Worm (Caenorhabditis elegans): ENCODE results near the gene F22H10.3.

Gene F22H10.3

DNA sequence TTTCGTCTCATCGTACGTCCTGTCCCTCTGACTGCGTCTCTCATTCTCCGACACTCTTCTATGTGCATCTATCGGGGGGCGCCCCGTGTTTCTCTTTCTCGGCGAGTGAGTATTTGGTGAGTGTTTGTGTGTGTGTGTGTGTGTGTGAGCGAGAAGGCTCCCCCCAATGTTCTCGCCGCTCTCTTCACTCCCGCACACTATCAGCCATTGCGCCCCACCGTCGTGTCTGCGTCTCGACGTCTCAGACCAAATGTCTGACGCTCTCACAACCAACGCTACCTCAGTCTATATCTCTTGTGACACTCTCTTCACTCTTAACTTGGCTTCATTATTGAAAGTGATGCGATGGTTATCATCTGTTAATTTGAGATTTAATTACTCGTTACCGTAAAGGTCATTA is 49.4 kb upstream of the F22H10.3 start (continued):
- no peak for TF ChIP-seq mxl-1 (tag; optimal IDR thresholded peaks at IDR 0.05)
- no peak for TF ChIP-seq zim-3 (tag; optimal IDR thresholded peaks at IDR 0.05)
- peak; percentile 31 for TF ChIP-seq F22D6.2 (tag; optimal IDR thresholded peaks at IDR 0.05)
- TF ChIP-seq repo-1 (tag; optimal IDR thresholded peaks at IDR 0.05): peak; percentile 66
- TF ChIP-seq Y95B8A.8 (GFP tag; IDR thresholded peaks at IDR 0.05): 0 out of 2 replicates have a peak, but pooled peaks have one; percentile 39
- TF ChIP-seq F49E8.2 (tag; optimal IDR thresholded peaks at IDR 0.05; ENCODE audit: insufficient read depth): no peak
- peak; percentile 5 for TF ChIP-seq B0261.1 (tag; optimal IDR thresholded peaks at IDR 0.05)
- peak; percentile 82 for TF ChIP-seq ztf-22 (GFP tag; optimal IDR thresholded peaks at IDR 0.05)
- no peak for TF ChIP-seq T07F8.4 (tag; optimal IDR thresholded peaks at IDR 0.05)
- TF ChIP-seq C17E4.6 (GFP tag; IDR thresholded peaks at IDR 0.05): no peak
- 0 out of 2 replicates have a peak, but pooled peaks have one; percentile 55 for TF ChIP-seq egl-18 (GFP tag; IDR thresholded peaks at IDR 0.05)
- TF ChIP-seq attf-5 (GFP tag; optimal IDR thresholded peaks at IDR 0.05): peak; percentile 85
- peak; percentile 75 for TF ChIP-seq egrh-3 (GFP tag; IDR thresholded peaks at IDR 0.05)
- TF ChIP-seq lag-1 (GFP tag; IDR thresholded peaks at IDR 0.05): no peak
- TF ChIP-seq F23B12.7 (tag; optimal IDR thresholded peaks at IDR 0.05; ENCODE audit: insufficient read depth): no peak
- no peak for TF ChIP-seq sptf-2 (GFP tag; optimal IDR thresholded peaks at IDR 0.05)
- TF ChIP-seq dpff-1 (tag; optimal IDR thresholded peaks at IDR 0.05): no peak
- TF ChIP-seq nhr-80 (tag; optimal IDR thresholded peaks at IDR 0.05): peak; percentile 94
- TF ChIP-seq sdz-38 (tag; optimal IDR thresholded peaks at IDR 0.05): no peak
- no peak for TF ChIP-seq mel-28 (tag; optimal IDR thresholded peaks at IDR 0.05; ENCODE audit: borderline replicate concordance)
- TF ChIP-seq F39B2.1 (GFP tag; IDR thresholded peaks at IDR 0.05): no peak
- no peak for TF ChIP-seq nhr-120 (GFP tag; IDR thresholded peaks at IDR 0.05)
- TF ChIP-seq dox-1 (GFP tag; IDR thresholded peaks at IDR 0.05): peak; percentile 91
- peak; percentile 51 for TF ChIP-seq athp-1 (tag; optimal IDR thresholded peaks at IDR 0.05)
- peak; percentile 83 for TF ChIP-seq madf-10 (tag; optimal IDR thresholded peaks at IDR 0.05)
- TF ChIP-seq lir-1 (GFP tag; conservative IDR thresholded peaks at IDR 0.05): peak; percentile 100
- peak; percentile 72 for TF ChIP-seq C06A6.2 (GFP tag; conservative IDR thresholded peaks at IDR 0.05)
- peak; percentile 40 for TF ChIP-seq F10E7.11 (tag; optimal IDR thresholded peaks at IDR 0.05)
- TF ChIP-seq unc-130 (GFP tag; optimal IDR thresholded peaks at IDR 0.05): no peak
- TF ChIP-seq snpc-1.3 (tag; optimal IDR thresholded peaks at IDR 0.05; ENCODE audit: insufficient read depth): peak; percentile 2
- no peak for TF ChIP-seq madf-3 (GFP tag; IDR thresholded peaks at IDR 0.05)
- TF ChIP-seq ztf-6 (GFP tag; IDR thresholded peaks at IDR 0.05): 0 out of 2 replicates have a peak, but pooled peaks have one; percentile 24
- TF ChIP-seq lin-35 (GFP tag; optimal IDR thresholded peaks at IDR 0.05): peak in 1 of 3 experiments; percentile 60
- TF ChIP-seq F37B4.10 (GFP tag; IDR thresholded peaks at IDR 0.05): 0 out of 2 replicates have a peak, but pooled peaks have one; percentile 37
- no peak for TF ChIP-seq pha-4 (tag; optimal IDR thresholded peaks at IDR 0.05)
- TF ChIP-seq fkh-3 (tag; optimal IDR thresholded peaks at IDR 0.05): peak; percentile 15
- TF ChIP-seq bed-2 (GFP tag; IDR thresholded peaks at IDR 0.05): peak; percentile 47; the same call in 1 of the 2 replicates
- peak; percentile 45 for TF ChIP-seq ets-4 (GFP tag; optimal IDR thresholded peaks at IDR 0.05)
- TF ChIP-seq mcd-1 (GFP tag; IDR thresholded peaks at IDR 0.05): peak; percentile 74
- no peak for TF ChIP-seq mes-4 (tag; optimal IDR thresholded peaks at IDR 0.05)
- TF ChIP-seq Y56A3A.18 (GFP tag; IDR thresholded peaks at IDR 0.05): no peak
- no peak for TF ChIP-seq him-1 (tag; optimal IDR thresholded peaks at IDR 0.05)
- TF ChIP-seq aptf-3 (GFP tag; IDR thresholded peaks at IDR 0.05): no peak
- TF ChIP-seq ztf-25 (GFP tag; IDR thresholded peaks at IDR 0.05): no peak
- 0 out of 2 replicates have a peak, but pooled peaks have one; percentile 47 for TF ChIP-seq bed-1 (GFP tag; IDR thresholded peaks at IDR 0.05)
- TF ChIP-seq lsl-1 (GFP tag; optimal IDR thresholded peaks at IDR 0.05): no peak
- peak; percentile 76 for TF ChIP-seq gei-17 (GFP tag; optimal IDR thresholded peaks at IDR 0.05)
- no peak for TF ChIP-seq ama-1 (optimal IDR thresholded peaks at IDR 0.05)
- no peak for TF ChIP-seq ama-1 (GFP tag; optimal IDR thresholded peaks at IDR 0.05)
- TF ChIP-seq atf-7 (tag; optimal IDR thresholded peaks at IDR 0.05): peak; percentile 82
